Fruit fly (Drosophila melanogaster) whole organism: ENCODE measurements around the gene p53.

ENCODE experiments used
- CG8478 ChIP-seq: fragments of >200 bp; optimal IDR thresholded peaks from 2 replicates; lab custom pipeline; 2018; ENCODE audit warnings: inconsistent platforms
- Dll ChIP-seq: fragments of >200 bp; optimal IDR thresholded peaks from 2 replicates; lab custom pipeline; 2017
- EcR ChIP-seq, 2 experiments: fragments of >200 bp; optimal IDR thresholded peaks; 2 replicates each; lab custom pipeline; 2017; ENCODE audit warnings: missing biosample characterization in 2 of 2, missing genetic modification characterization in 2 of 2, missing genetic modification reagents in 2 of 2
- pan ChIP-seq: fragments of >200 bp; optimal IDR thresholded peaks from 2 replicates; lab custom pipeline; 2017
- psq ChIP-seq: fragments of >200 bp; optimal IDR thresholded peaks from 2 replicates; lab custom pipeline; 2017
- usp ChIP-seq: fragments of >200 bp; optimal IDR thresholded peaks from 2 replicates; lab custom pipeline; 2017; ENCODE audit warnings: missing biosample characterization, missing genetic modification characterization, mixed read lengths

The p53 gene

DNA sequence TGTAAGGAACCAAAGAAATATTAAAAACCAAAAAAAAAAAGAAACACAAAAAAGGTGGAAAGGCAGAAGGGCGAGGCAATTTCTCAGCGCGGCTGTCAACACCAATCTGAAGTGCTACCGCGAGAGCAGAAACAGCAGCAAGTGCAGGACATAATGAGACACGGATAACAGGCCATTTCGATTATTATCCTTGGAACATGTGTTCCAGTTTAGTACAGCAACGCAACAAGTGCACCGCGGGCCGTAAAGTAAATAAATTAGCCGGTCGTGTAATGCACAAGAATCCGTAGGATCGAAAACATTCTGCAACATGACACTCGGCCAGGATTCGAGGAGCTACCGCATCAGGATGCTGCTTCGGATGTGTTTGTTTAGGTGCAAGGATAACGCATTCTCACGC is 15.8 kb downstream of the p53 start:
- no peak for TF ChIP-seq usp (GFP tag; lab: Kevin White, UChicago)
- no peak for TF ChIP-seq CG8478 (lab: Kevin White, UChicago)
- TF ChIP-seq EcR (GFP tag; optimal IDR thresholded peaks at IDR 0.05; lab: Kevin White, UChicago) = no peak
- no peak for TF ChIP-seq Dll
- no peak for TF ChIP-seq psq
- TF ChIP-seq pan (lab: Kevin White, UChicago) = no peak

DNA sequence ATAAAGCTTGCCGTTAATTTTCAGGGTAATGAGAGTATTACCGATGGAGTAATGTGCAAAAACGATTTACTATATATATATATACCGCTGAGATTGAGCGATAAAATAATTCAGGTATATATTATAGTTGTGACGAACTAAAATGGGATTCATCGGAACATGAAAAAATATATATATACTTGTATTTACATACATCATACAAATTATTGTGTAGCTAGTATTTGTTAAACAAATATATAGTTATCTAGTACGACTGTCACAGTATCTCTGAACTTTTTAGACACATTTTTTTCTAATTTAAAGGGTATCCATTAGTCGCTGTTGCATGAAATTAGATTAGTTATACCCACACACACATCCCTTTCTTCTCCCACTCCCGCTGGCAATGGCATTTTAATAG is 17.6 kb downstream of the p53 start:
- no peak for TF ChIP-seq Dll
- no peak for TF ChIP-seq CG8478 (lab: Kevin White, UChicago)
- TF ChIP-seq pan (lab: Kevin White, UChicago) = no peak
- no peak for TF ChIP-seq psq
- no peak for TF ChIP-seq usp (GFP tag; lab: Kevin White, UChicago)

DNA sequence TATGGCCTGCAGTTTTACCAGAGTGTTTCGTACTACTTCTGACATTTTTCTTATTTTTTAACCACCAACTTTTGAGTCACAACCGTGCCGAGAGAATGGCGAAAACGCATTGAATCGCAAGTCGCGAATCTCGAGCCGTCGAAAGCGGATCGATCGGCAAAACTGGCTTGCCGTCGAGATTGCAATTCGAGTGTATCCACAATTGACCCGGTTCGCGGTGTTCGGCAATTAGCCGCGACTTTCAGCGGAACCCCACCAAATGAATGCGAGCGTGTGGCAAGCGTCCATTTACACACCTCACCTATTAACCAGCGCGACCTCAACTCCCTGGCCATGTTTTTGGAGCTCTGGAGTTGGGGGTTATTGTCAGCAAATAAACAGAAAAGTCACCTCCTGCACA is 18.4 kb downstream of the p53 start, which contains the start of gene CG13833:
Gene CG13833, minus strand, starts transcription at position 101 of the 400 bp plus-strand sequence.
- no peak for TF ChIP-seq EcR (GFP tag; optimal IDR thresholded peaks at IDR 0.05; lab: Kevin White, UChicago)
- TF ChIP-seq usp (GFP tag; lab: Kevin White, UChicago) = no peak
- TF ChIP-seq CG8478 (lab: Kevin White, UChicago) = no peak
- no peak for TF ChIP-seq pan (lab: Kevin White, UChicago)
- TF ChIP-seq Dll = no peak
- no peak for TF ChIP-seq psq

DNA sequence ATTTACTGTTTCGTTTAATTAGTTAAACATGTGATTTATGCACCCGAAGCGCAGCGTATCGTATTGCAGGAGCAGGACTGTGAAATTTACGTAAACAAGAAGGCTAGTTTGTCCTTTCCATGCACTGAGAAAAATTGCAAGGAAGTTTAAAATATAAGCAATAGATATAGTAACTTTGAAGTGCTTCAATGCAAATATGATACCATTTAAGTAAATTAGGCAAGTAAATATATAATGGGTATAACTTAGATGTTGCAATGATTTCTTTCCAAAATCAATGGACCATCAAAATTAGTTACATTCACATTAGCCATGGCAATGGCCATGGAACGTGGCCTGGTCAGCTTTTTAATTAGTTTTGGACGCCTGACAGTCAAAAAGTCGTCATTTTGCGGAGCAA is 23.0 kb downstream of the p53 start:
- TF ChIP-seq pan (lab: Kevin White, UChicago) = no peak
- no peak for TF ChIP-seq Dll
- no peak for TF ChIP-seq CG8478 (lab: Kevin White, UChicago)
- TF ChIP-seq EcR (GFP tag; optimal IDR thresholded peaks at IDR 0.05; lab: Kevin White, UChicago) = no peak
- no peak for TF ChIP-seq usp (GFP tag; lab: Kevin White, UChicago)
- no peak for TF ChIP-seq psq

DNA sequence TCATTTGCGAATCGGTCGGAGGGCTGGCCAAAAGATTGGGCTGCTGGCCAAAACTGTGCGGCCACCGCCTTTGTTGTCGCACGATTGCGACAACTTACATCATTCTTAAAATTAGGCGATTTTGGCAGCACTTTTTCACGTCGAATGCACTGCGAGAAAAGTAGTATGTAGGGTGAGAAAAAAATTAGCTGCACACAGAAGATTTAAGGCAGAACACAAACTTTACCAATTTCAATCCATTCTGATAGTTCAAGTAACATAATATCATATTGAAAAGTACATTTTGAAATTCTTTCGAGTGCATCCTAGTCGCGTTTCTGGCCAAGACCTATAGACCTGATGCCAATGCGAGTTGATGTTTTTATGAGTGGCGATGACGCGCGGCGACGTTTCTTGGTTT is 25.4 kb downstream of the p53 start:
- TF ChIP-seq usp (GFP tag; lab: Kevin White, UChicago) = no peak

DNA sequence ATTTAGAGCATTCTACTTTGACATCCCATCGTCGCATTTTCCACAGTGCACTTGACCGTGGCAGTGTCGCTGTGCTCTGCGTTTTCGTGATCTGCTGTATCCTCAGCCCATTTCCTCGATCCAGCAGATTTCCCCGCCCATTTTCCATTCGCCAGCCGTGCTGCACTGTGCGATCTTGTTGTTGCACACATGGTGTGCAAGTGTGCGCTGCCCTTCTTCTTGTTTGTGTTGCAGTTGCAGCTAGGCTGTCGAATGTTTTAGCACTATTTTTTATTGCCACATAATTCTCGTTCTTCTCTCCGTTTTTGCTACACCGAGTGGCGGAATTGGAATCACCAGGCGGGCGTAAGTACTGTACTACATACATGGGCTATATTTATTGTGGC is 26.5 kb downstream of the p53 start:
- TF ChIP-seq EcR (GFP tag; optimal IDR thresholded peaks at IDR 0.05; lab: Kevin White, UChicago) = no peak
- TF ChIP-seq pan (lab: Kevin White, UChicago) = no peak
- TF ChIP-seq CG8478 (lab: Kevin White, UChicago) = no peak
- no peak for TF ChIP-seq usp (GFP tag; lab: Kevin White, UChicago)
- no peak for TF ChIP-seq psq
- no peak for TF ChIP-seq Dll

DNA sequence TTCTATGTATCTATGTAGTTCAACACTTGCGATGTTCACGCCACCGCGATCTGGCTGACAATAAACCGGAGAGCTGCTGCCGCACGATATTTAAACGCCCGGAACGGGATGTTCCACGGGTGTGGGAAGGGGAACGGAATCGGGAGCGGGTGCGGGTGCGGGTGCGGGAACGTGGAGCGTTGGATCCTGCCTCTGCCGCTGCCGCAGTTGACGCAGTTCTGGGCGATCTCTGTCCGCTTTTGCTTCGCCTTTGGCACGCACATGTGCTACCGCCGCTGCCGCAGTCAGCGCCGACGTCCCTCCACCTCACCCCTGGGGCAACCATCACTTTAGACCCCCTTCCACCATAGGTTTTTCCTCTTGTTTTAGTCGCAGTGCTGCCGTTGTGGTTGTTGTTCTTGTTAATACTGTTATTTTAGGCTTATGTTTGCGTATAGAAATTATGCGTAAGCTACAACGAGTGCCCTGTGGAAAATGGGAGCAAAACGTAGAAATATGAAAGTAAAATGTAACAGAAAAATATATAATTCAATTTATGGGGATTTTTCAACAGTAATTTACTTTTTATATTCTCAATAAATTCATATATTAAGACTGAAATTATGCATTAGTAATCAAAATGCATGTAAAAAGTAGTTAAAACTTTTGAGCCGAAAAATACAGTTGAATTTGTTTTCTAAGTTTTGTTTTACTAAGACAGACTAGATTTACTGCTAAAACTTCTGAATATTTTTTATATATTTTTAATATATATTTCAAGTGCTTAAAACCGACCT is 27.0 kb downstream of the p53 start, which contains the start of gene lmd:
Gene lmd, minus strand, starts transcription at position 62 of the 776 bp plus-strand sequence.
- TF ChIP-seq CG8478 (lab: Kevin White, UChicago) = no peak
- TF ChIP-seq EcR (GFP tag; optimal IDR thresholded peaks at IDR 0.05; lab: Kevin White, UChicago) = no peak
- no peak for TF ChIP-seq usp (GFP tag; lab: Kevin White, UChicago)
- no peak for TF ChIP-seq pan (lab: Kevin White, UChicago)
- TF ChIP-seq Dll = no peak
- no peak for TF ChIP-seq psq

DNA sequence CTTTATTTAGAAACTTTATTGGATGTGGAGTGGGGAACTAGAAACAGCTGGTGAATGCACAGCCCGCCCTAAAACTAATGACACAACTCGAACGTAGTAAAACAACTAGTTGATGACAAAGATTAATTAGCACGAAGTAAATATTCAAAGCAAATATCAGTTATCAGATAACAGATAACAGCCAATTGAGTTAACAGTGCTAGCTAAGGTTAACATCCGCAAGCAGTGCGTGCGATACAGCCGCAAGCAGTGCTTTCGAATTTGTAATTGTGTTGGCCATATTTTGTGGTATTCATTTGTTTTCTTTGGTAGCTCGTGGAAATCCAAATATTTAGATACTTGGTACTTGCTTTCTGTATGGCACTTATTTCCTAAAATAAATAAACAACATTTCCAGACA is 40.4 kb downstream of the p53 start:
- TF ChIP-seq EcR (GFP tag; optimal IDR thresholded peaks at IDR 0.05; lab: Kevin White, UChicago) (peak; percentile 35 to 57), psq (no peak)

DNA sequence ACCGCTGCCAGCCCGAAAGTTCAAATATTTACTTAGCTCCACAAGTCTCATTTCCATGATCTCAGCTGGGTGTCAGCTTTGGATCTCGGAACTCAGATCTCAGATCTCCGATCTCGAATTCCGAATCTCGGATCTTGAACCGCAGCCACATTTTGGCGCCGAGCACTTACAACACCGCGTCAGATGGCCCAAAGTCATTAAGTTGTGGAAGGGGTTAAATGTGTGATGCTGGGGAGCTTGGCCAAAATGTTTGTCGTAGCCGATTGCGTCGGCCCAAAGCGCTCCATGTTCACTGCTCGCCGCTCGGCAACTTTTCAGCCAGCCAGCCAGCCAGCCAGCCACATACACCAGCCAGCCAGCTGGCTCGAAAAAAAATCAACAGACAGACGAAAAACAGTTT is 41.9 kb downstream of the p53 start, which contains the start of gene CG6688:
Gene CG6688, plus strand, starts transcription at position 396 of the 400 bp plus-strand sequence.
- TF ChIP-seq psq (no peak), EcR (GFP tag; optimal IDR thresholded peaks at IDR 0.05; lab: Kevin White, UChicago) (no peak), usp (GFP tag; lab: Kevin White, UChicago) (no peak), pan (lab: Kevin White, UChicago) (no peak), CG8478 (lab: Kevin White, UChicago) (no peak), Dll (no peak)

DNA sequence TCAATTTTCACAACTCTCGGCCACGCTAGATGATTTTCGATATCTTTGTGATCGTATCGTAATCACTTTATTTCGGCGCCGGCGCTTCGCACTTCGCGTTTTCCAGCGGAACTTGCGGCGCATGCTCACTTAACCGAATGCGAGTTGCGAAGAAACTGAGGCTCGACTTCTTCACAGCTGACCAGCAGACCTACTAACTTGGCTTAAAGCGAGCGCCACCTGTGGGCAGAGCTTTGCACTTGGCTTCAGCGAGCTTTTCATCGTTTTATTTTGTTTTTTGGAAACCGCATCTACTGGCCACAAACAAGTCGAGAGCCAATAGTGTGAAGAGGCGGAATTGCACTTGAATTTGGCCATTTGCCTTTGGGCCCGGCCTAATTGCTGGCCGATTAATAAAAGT is 43.5 kb downstream of the p53 start, which contains the start of gene CG34375:
Gene CG34375, minus strand, starts transcription at position 157 of the 400 bp plus-strand sequence.
- no peak for TF ChIP-seq EcR (GFP tag; optimal IDR thresholded peaks at IDR 0.05; lab: Kevin White, UChicago)
- no peak for TF ChIP-seq usp (GFP tag; lab: Kevin White, UChicago)
- TF ChIP-seq pan (lab: Kevin White, UChicago) = no peak
- TF ChIP-seq Dll = no peak
- no peak for TF ChIP-seq psq
- TF ChIP-seq CG8478 (lab: Kevin White, UChicago) = no peak

DNA sequence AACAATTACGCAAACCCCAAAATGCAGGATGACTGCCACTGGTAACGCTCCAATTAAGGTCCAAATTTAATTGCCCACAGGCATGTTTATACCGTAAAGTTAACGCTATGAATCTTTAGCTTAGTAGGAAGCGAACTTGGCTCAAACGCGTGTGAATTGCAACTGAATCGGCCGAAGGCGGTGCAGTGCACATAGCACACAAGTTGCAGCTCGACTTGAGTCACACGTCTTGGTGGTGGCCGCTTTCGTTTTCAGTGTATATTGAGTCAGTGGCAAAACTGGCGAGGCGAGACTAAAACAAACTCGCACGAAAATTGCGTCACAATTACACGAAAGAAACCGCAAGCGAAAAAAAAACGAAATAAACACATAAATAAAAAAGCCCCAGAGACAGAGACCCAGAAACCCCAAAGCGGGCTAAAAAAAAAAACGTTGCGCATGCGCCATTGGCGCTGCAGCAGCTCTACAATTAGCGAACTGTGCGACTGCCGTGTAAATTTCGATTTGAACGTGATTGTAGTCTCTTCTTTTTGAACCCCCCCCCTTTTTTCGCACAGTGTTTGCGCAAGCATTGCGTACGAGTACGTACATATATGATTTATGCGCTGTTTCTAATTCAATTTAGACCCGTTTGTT is 44.3 kb downstream of the p53 start:
- no peak for TF ChIP-seq usp (GFP tag; lab: Kevin White, UChicago)
- no peak for TF ChIP-seq CG8478 (lab: Kevin White, UChicago)
- TF ChIP-seq pan (lab: Kevin White, UChicago) = no peak
- no peak for TF ChIP-seq EcR (GFP tag; optimal IDR thresholded peaks at IDR 0.05; lab: Kevin White, UChicago)
- no peak for TF ChIP-seq Dll
- no peak for TF ChIP-seq psq

DNA sequence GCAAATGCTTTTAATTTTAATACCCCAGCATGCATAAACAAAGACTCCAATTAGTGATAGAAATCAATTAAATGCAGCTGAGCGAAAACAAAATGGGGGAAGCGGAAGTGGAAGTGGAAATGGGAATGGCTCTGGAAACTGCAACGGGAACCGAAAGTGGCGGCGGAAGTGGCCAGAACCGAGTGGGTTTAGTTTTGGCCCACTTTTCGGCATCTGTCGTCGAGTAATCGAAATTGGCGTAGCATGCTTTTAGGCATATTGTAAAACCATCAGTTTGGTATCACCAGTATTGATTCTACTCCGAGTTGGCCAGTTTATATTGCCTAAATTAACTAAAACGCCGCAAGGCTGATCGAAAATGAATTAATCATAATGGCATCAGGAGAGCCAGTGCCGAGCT is 49.7 kb downstream of the p53 start:
- no peak for TF ChIP-seq CG8478 (lab: Kevin White, UChicago)
- TF ChIP-seq pan (lab: Kevin White, UChicago) = no peak
- TF ChIP-seq Dll = no peak
- no peak for TF ChIP-seq EcR (GFP tag; optimal IDR thresholded peaks at IDR 0.05; lab: Kevin White, UChicago)
- TF ChIP-seq psq = no peak
